Fruit fly (Drosophila melanogaster) S2 (cell line): ENCODE measurements around the gene CG5958.

Experiments
- CG8478 ChIP-seq: fragments of >200 bp; optimal IDR thresholded peaks from 2 replicates; lab custom pipeline; 2018
- CTCF ChIP-seq, 2 experiments: fragments of >200 bp; optimal IDR thresholded peaks; 2 replicates each; lab custom pipeline; 2018

- TF ChIP-seq CG8478 (lab: Kevin White, UChicago) (no peak), CTCF (optimal IDR thresholded peaks at IDR 0.05; lab: Kevin White, UChicago) (no peak)
These were observed 1.5 kb upstream of the CG5958 start for dm6 chr2L:7434737-7435356.
